Worm (Caenorhabditis elegans) whole organism, L4/young adult: ENCODE data around the gene pgp-11.

Source experiments
- dao-5 ChIP-seq: sonication (generic microtip); optimal IDR thresholded peaks from 2 replicates; lab custom pipeline; 2016; ENCODE audit warnings: missing genotype, missing genetic modification characterization, moderate library complexity, missing compliant biosample characterization
- him-1 ChIP-seq: sonication (generic microtip); optimal IDR thresholded peaks from 2 replicates; lab custom pipeline; 2016; ENCODE audit warnings: missing genotype, missing genetic modification reagents, missing genetic modification characterization, missing compliant biosample characterization

DNA sequence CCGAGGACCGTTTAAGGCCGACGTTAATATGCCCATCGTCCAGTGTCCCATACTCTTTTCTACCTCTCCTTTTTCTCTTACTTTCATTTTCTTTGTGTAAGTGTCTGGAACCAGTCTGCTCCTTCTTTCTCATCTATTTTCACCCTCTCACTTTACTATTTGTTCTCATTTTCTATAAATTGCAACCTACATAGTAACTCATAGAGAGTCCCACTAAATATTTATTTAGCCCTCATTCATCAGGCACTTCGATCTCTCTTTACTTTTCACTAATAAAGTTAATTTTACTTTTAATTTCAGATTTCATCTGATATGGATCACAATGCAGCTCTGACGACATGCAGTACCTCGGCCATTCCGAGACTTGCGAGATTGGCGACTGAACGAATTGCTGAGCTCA lies 13.3 kb upstream of the pgp-11 start, which contains the start of gene zyg-11:
- TF ChIP-seq dao-5 (tag; lab: Kevin White, UChicago) (no peak), him-1 (tag; lab: Kevin White, UChicago) (no peak)
